Worm (Caenorhabditis elegans) whole organism, L1 larva: ENCODE measurements around the gene slc-30A9.

ENCODE experiments used
- C16A3.4 ChIP-seq: fragments of 150-350 bp; optimal IDR thresholded peaks from 2 replicates; lab custom pipeline; 2014; ENCODE audit warnings: missing biosample characterization, missing genetic modification characterization
- F16B12.6 ChIP-seq: fragments of 150-350 bp; optimal IDR thresholded peaks from 2 replicates; lab custom pipeline; 2014; ENCODE audit warnings: missing biosample characterization, missing genetic modification characterization
- ama-1 ChIP-seq: fragments of 150-350 bp; optimal IDR thresholded peaks from 2 replicates; lab custom pipeline; 2014
- blmp-1 ChIP-seq: fragments of 150-350 bp; optimal IDR thresholded peaks from 2 replicates; lab custom pipeline; 2014; ENCODE audit warnings: missing biosample characterization, missing genetic modification characterization
- ceh-63 ChIP-seq: fragments of 200-800 bp; sonication (Bioruptor generic); optimal IDR thresholded peaks from 2 replicates; lab custom pipeline; 2018; ENCODE audit warnings: mild to moderate bottlenecking, missing genetic modification characterization, missing compliant biosample characterization
- ceh-8 ChIP-seq: fragments of 200-800 bp; sonication (Bioruptor generic); optimal IDR thresholded peaks from 2 replicates; lab custom pipeline; 2018; ENCODE audit warnings: mild to moderate bottlenecking, missing genetic modification characterization, moderate library complexity, missing compliant biosample characterization
- ceh-82 ChIP-seq, 3 experiments: fragments of 150-350 bp in 1 of 3; sonication (generic microtip) in 2 of 3; optimal IDR thresholded peaks; 2 replicates each; lab custom pipeline; 2014 to 2017; ENCODE audit warnings: missing biosample characterization in 3 of 3, missing genetic modification characterization in 3 of 3
- ceh-88 ChIP-seq: fragments of 200-800 bp; sonication (Bioruptor generic); IDR thresholded peaks from 2 replicates; pipeline ENCODE4 v1.3.6; 2022; ENCODE audit warnings: missing genetic modification characterization, missing compliant biosample characterization
- ces-1 ChIP-seq: fragments of 150-350 bp; optimal IDR thresholded peaks from 2 replicates; lab custom pipeline; 2014; ENCODE audit warnings: missing biosample characterization, missing genetic modification reagents, missing genetic modification characterization
- dpl-1 ChIP-seq, 3 experiments: fragments of 150-350 bp in 2 of 3; sonication (generic microtip) in 1 of 3; optimal IDR thresholded peaks; 2 replicates each; lab custom pipeline; 2014 to 2017; ENCODE audit warnings: missing biosample characterization in 3 of 3, missing genetic modification characterization in 3 of 3, missing genetic modification reagents in 3 of 3
- efl-1 ChIP-seq, 4 experiments: fragments of 150-350 bp; optimal IDR thresholded peaks in 3 of 4; peaks in 1 of 4; 1 replicate in 1 of 4; 2 replicates in 3 of 4; lab custom pipeline; 2014; ENCODE audit warnings: missing biosample characterization in 2 of 4, missing genetic modification characterization in 2 of 4, missing genetic modification reagents in 2 of 4
- egl-13 ChIP-seq: sonication (generic microtip); optimal IDR thresholded peaks from 2 replicates; lab custom pipeline; 2016; ENCODE audit warnings: missing genotype, missing genetic modification reagents, missing genetic modification characterization, missing compliant biosample characterization
- egl-27 ChIP-seq, 2 experiments: fragments of 150-350 bp in 1 of 2; sonication (generic microtip); optimal IDR thresholded peaks; 3 replicates each; lab custom pipeline; 2017 to 2018; ENCODE audit warnings: missing biosample characterization in 2 of 2, missing genetic modification characterization in 2 of 2, missing genetic modification reagents in 2 of 2
- elt-3 ChIP-seq, 6 experiments: fragments of 150-350 bp in 1 of 6; sonication (generic microtip); optimal IDR thresholded peaks; 2 replicates each; lab custom pipeline; 2017 to 2018; ENCODE audit warnings: missing biosample characterization in 6 of 6, missing genetic modification characterization in 6 of 6, inconsistent platforms in 1 of 6
- ets-5 ChIP-seq: fragments of 200-800 bp; sonication (Bioruptor generic); IDR thresholded peaks from 2 replicates; pipeline ENCODE4 v1.3.6; 2022; ENCODE audit warnings: missing genetic modification characterization, missing compliant biosample characterization
- fkh-10 ChIP-seq: sonication (generic microtip); optimal IDR thresholded peaks from 2 replicates; lab custom pipeline; 2017; ENCODE audit warnings: missing biosample characterization, missing genetic modification reagents, missing genetic modification characterization
- fkh-8 ChIP-seq: sonication (generic microtip); optimal IDR thresholded peaks from 2 replicates; lab custom pipeline; 2016; ENCODE audit warnings: mild to moderate bottlenecking, missing genetic modification characterization, missing compliant biosample characterization
- hlh-4 ChIP-seq: sonication (generic microtip); optimal IDR thresholded peaks from 2 replicates; lab custom pipeline; 2016; ENCODE audit warnings: mild to moderate bottlenecking, missing genetic modification characterization, missing compliant biosample characterization
- hpl-2 ChIP-seq: fragments of 150-350 bp; optimal IDR thresholded peaks from 2 replicates; lab custom pipeline; 2014; ENCODE audit warnings: missing biosample characterization, missing genetic modification reagents, missing genetic modification characterization
- irx-1 ChIP-seq: sonication (generic microtip); optimal IDR thresholded peaks from 2 replicates; lab custom pipeline; 2016; ENCODE audit warnings: missing genetic modification characterization, missing compliant biosample characterization
- isw-1 ChIP-seq: fragments of 200-800 bp; sonication (Bioruptor generic); IDR thresholded peaks from 2 replicates; pipeline ENCODE4 v1.3.6; 2022; ENCODE audit warnings: missing genetic modification characterization, missing compliant biosample characterization
- lin-13 ChIP-seq: fragments of 150-350 bp; optimal IDR thresholded peaks from 2 replicates; lab custom pipeline; 2014; ENCODE audit warnings: missing biosample characterization, missing genetic modification reagents, missing genetic modification characterization
- lin-15B ChIP-seq: fragments of 150-350 bp; sonication (generic microtip); optimal IDR thresholded peaks from 3 replicates; lab custom pipeline; 2014; ENCODE audit warnings: missing biosample characterization, missing genetic modification characterization
- lin-35 ChIP-seq, 2 experiments: fragments of 150-350 bp; optimal IDR thresholded peaks; 2 replicates each; lab custom pipeline; 2014; ENCODE audit warnings: missing biosample characterization in 2 of 2, missing genetic modification characterization in 2 of 2, missing genetic modification reagents in 2 of 2
- lin-39 ChIP-seq: fragments of 150-350 bp; optimal IDR thresholded peaks from 2 replicates; lab custom pipeline; 2014; ENCODE audit warnings: missing biosample characterization, missing genetic modification reagents, missing genetic modification characterization
- lir-3 ChIP-seq: sonication (generic microtip); optimal IDR thresholded peaks from 2 replicates; lab custom pipeline; 2016; ENCODE audit warnings: mild to moderate bottlenecking, missing genetic modification characterization, moderate library complexity, missing compliant biosample characterization; ENCODE audit not compliant: poor library complexity
- lsy-2 ChIP-seq, 2 experiments: fragments of 150-350 bp; optimal IDR thresholded peaks; 2 replicates each; lab custom pipeline; 2014; ENCODE audit warnings: missing biosample characterization in 2 of 2, missing genetic modification characterization in 2 of 2
- mab-9 ChIP-seq: fragments of 200-800 bp; sonication (Bioruptor generic); IDR thresholded peaks from 2 replicates; pipeline ENCODE4 v1.3.6; 2022; ENCODE audit warnings: missing genetic modification reagents, missing genetic modification characterization, missing compliant biosample characterization
- mep-1 ChIP-seq: fragments of 150-350 bp; optimal IDR thresholded peaks from 2 replicates; lab custom pipeline; 2014; ENCODE audit warnings: missing biosample characterization, missing genetic modification characterization
- nhr-20 ChIP-seq: sonication (generic microtip); optimal IDR thresholded peaks from 2 replicates; lab custom pipeline; 2016; ENCODE audit warnings: mild to moderate bottlenecking, missing genetic modification characterization, missing compliant biosample characterization
- nhr-28 ChIP-seq: fragments of 150-350 bp; optimal IDR thresholded peaks from 2 replicates; lab custom pipeline; 2014; ENCODE audit warnings: missing biosample characterization, missing genetic modification characterization
- nhr-47 ChIP-seq: sonication (generic microtip); optimal IDR thresholded peaks from 2 replicates; lab custom pipeline; 2016; ENCODE audit warnings: mild to moderate bottlenecking, missing genetic modification characterization, moderate library complexity, missing compliant biosample characterization
- nhr-71 ChIP-seq: sonication (generic microtip); optimal IDR thresholded peaks from 2 replicates; lab custom pipeline; 2016; ENCODE audit warnings: mild to moderate bottlenecking, missing genetic modification characterization, moderate library complexity, missing compliant biosample characterization
- nhr-77 ChIP-seq: fragments of 150-350 bp; optimal IDR thresholded peaks from 2 replicates; lab custom pipeline; 2014; ENCODE audit warnings: missing biosample characterization, missing genetic modification characterization
- nhr-85 ChIP-seq: sonication (generic microtip); peaks from one replicate; lab custom pipeline; 2016; ENCODE audit warnings: missing genetic modification characterization, inconsistent platforms, missing compliant biosample characterization
- skn-1 ChIP-seq: fragments of 150-350 bp; optimal IDR thresholded peaks from 2 replicates; lab custom pipeline; 2014; ENCODE audit warnings: missing biosample characterization, missing genetic modification characterization
- snpc-4 ChIP-seq: fragments of 150-350 bp; optimal IDR thresholded peaks from 2 replicates; lab custom pipeline; 2014; ENCODE audit warnings: missing biosample characterization, missing genetic modification characterization
- snu-23 ChIP-seq: sonication (generic microtip); optimal IDR thresholded peaks from 2 replicates; lab custom pipeline; 2016; ENCODE audit warnings: missing genetic modification characterization, missing compliant biosample characterization
- swsn-7 ChIP-seq: sonication (generic microtip); optimal IDR thresholded peaks from 2 replicates; lab custom pipeline; 2016; ENCODE audit warnings: missing genetic modification characterization, missing compliant biosample characterization
- tbx-2 ChIP-seq: sonication (generic microtip); optimal IDR thresholded peaks from 2 replicates; lab custom pipeline; 2016; ENCODE audit warnings: missing genetic modification characterization, missing compliant biosample characterization
- unc-30 ChIP-seq: sonication (generic microtip); optimal IDR thresholded peaks from 2 replicates; lab custom pipeline; 2017; ENCODE audit warnings: missing biosample characterization, missing genetic modification characterization
- unc-62 ChIP-seq: fragments of 150-350 bp; optimal IDR thresholded peaks from 2 replicates; lab custom pipeline; 2014; ENCODE audit warnings: missing biosample characterization, missing genetic modification reagents, missing genetic modification characterization
- unc-86 ChIP-seq: sonication (generic microtip); optimal IDR thresholded peaks from 2 replicates; lab custom pipeline; 2016; ENCODE audit warnings: missing genetic modification characterization, missing compliant biosample characterization
- xbp-1 ChIP-seq: sonication (generic microtip); optimal IDR thresholded peaks from 2 replicates; lab custom pipeline; 2016; ENCODE audit warnings: missing genetic modification characterization, missing compliant biosample characterization
- ztf-11 ChIP-seq, 2 experiments: sonication (generic microtip); optimal IDR thresholded peaks; 2 replicates each; lab custom pipeline; 2016 to 2017; ENCODE audit warnings: missing genetic modification characterization in 2 of 2, missing biosample characterization in 1 of 2, missing compliant biosample characterization in 1 of 2
- ztf-4 ChIP-seq: fragments of 150-350 bp; optimal IDR thresholded peaks from 2 replicates; lab custom pipeline; 2014; ENCODE audit warnings: missing biosample characterization, missing genetic modification characterization

The slc-30A9 gene

ce11 chrIII:2698740-2699139 is at the start of gene slc-30A9:
TSS of gene slc-30A9 (minus strand) at chrIII:2698817.
- TF ChIP-seq hlh-4 (tag; lab: Kevin White, UChicago) (no peak), ztf-4 (tag; lab: Kevin White, UChicago) (no peak), skn-1 (tag; lab: Kevin White, UChicago) (peak; percentile 31), unc-86 (peak; percentile 27), lin-15B (tag; lab: Kevin White, UChicago) (peak; percentile 59), elt-3 (tag; optimal IDR thresholded peaks at IDR 0.05; lab: Kevin White, UChicago) (peak in 1 of 6 experiments; percentile 0), nhr-85 (no peak), blmp-1 (peak; percentile 39), swsn-7 (tag; lab: Kevin White, UChicago) (peak; percentile 39), ces-1 (GFP tag; lab: Kevin White, UChicago) (no peak), lin-13 (GFP tag; lab: Kevin White, UChicago) (peak; percentile 35), hpl-2 (GFP tag; lab: Kevin White, UChicago) (no peak), tbx-2 (tag; lab: Kevin White, UChicago) (peak; percentile 15), ztf-11 (tag; optimal IDR thresholded peaks at IDR 0.05; lab: Kevin White, UChicago) (no peak), lin-39 (no peak), dpl-1 (GFP tag; optimal IDR thresholded peaks at IDR 0.05; lab: Kevin White, UChicago) (peak; percentile 11 to 61 (median 28)), unc-30 (tag; lab: Kevin White, UChicago) (no peak), snu-23 (GFP tag; lab: Kevin White, UChicago) (peak; percentile 57), C16A3.4 (tag; lab: Kevin White, UChicago) (peak; percentile 33), snpc-4 (tag; lab: Kevin White, UChicago) (no peak), lin-35 (GFP tag; optimal IDR thresholded peaks at IDR 0.05; lab: Kevin White, UChicago) (peak; percentile 35 to 50), nhr-77 (tag; lab: Kevin White, UChicago) (peak; percentile 14), nhr-71 (tag; lab: Kevin White, UChicago) (peak; percentile 63), F16B12.6 (tag; lab: Kevin White, UChicago) (peak; percentile 50), nhr-47 (tag; lab: Kevin White, UChicago) (peak; percentile 42), fkh-8 (tag; lab: Kevin White, UChicago) (no peak), ceh-88 (GFP tag; lab: Robert Waterston, UW) (no peak), ceh-82 (tag; optimal IDR thresholded peaks at IDR 0.05; lab: Kevin White, UChicago) (peak; percentile 9 to 57 (median 41)), ets-5 (GFP tag; lab: Robert Waterston, UW) (no peak), efl-1 (optimal IDR thresholded peaks at IDR 0.05; lab: Kevin White, UChicago) (peak; percentile 51 to 56), efl-1 (GFP tag; optimal IDR thresholded peaks at IDR 0.05 in 1 of 2; lab: Kevin White, UChicago) (peak; percentile 62 to 94), lsy-2 (tag; optimal IDR thresholded peaks at IDR 0.05; lab: Kevin White, UChicago) (peak; percentile 61 to 71), egl-13 (peak; percentile 79), isw-1 (peak; percentile 10; the same call in 1 of the 2 replicates), lir-3 (tag; lab: Kevin White, UChicago) (no peak), mep-1 (tag; lab: Kevin White, UChicago) (peak; percentile 76), xbp-1 (peak; percentile 31), nhr-20 (tag; lab: Kevin White, UChicago) (peak; percentile 19)

- TF ChIP-seq lsy-2 (tag; optimal IDR thresholded peaks at IDR 0.05; lab: Kevin White, UChicago) (no peak), egl-13 (no peak), unc-62 (GFP tag; lab: Kevin White, UChicago) (no peak), irx-1 (tag; lab: Kevin White, UChicago) (no peak), nhr-71 (tag; lab: Kevin White, UChicago) (no peak), mab-9 (no peak), blmp-1 (no peak), ets-5 (GFP tag; lab: Robert Waterston, UW) (no peak), ceh-63 (GFP tag; lab: Kevin White, UChicago) (no peak), unc-86 (no peak), ceh-8 (no peak), mep-1 (tag; lab: Kevin White, UChicago) (no peak), hlh-4 (tag; lab: Kevin White, UChicago) (no peak), nhr-28 (tag; lab: Kevin White, UChicago) (no peak), fkh-10 (GFP tag; lab: Kevin White, UChicago) (no peak), F16B12.6 (tag; lab: Kevin White, UChicago) (no peak), egl-27 (tag; optimal IDR thresholded peaks at IDR 0.05; lab: Kevin White, UChicago) (no peak), ama-1 (lab: Kevin White, UChicago) (no peak), ceh-82 (tag; optimal IDR thresholded peaks at IDR 0.05; lab: Kevin White, UChicago) (no peak), ces-1 (GFP tag; lab: Kevin White, UChicago) (no peak)
These were observed 47.9 kb upstream of the slc-30A9 start, which contains the start of gene Y71H2AM.14 for ce11 chrIII:2746553-2746952. TSS of gene Y71H2AM.14 (minus strand) at chrIII:2746653.
